Fruit fly (Drosophila melanogaster): ENCODE data around the gene CG7781.

CG7781 gene

DNA sequence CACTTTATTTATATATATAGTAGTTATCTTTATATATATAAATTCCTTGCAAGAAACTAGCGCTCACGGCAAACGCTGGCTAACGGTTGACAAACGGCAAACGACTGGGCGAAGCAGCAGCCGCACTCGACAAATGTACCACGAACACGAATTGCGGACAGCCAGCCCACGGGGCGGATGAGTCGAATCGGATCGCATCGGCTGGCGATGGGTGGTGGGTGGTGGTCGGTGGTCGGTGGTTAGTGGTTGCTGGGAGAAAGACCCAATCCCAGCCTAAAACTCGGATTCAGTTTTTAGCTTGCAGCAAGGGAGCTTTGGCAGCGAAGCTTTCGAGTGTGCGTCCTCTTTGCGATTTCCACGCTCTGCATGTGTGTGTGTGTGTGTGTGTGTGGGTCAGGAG lies at the start of gene CG7781:
Gene CG7781, minus strand, starts transcription at position 260 of the 400 bp plus-strand sequence.
- TF ChIP-seq eg (GFP tag; IDR thresholded peaks at IDR 0.05) = 0 out of 3 replicates have a peak, but pooled peaks have one; percentile 13
- TF ChIP-seq cyc (GFP tag; optimal IDR thresholded peaks at IDR 0.05) = no peak
- TF ChIP-seq CG8119 (GFP tag; IDR thresholded peaks at IDR 0.05) = 0 out of 3 replicates have a peak, but pooled peaks have one; percentile 13
- no peak for TF ChIP-seq CG7368 (GFP tag; optimal IDR thresholded peaks at IDR 0.05)
- peak; percentile 37; the same call in 1 of the 2 replicates for TF ChIP-seq CG15336 (GFP tag; IDR thresholded peaks at IDR 0.05)

DNA sequence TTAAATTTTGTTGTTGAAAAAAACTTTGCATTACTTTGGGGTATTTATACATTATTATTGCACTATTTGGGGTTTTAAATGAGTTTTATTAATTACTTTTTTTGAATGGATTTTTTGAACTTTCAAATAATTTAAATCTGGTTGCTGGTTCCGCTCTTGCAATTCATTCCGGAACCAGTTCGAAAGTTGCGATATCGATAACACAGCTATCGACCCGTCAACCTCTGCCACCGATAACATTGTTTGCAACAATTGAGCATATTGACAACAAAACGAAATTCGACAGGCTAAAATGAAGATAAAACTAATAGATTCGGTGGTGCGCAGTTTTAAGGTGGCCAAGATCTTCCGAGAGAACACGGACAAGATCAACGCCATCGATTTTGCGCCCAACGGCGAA lies 49.0 kb upstream of the CG7781 start, which contains the start of gene Wdr82:
Gene Wdr82, plus strand, starts transcription at position 227 of the 400 bp plus-strand sequence.
- no peak for TF ChIP-seq Smox (GFP tag; optimal IDR thresholded peaks at IDR 0.05)
- no peak for TF ChIP-seq CG15336 (GFP tag; IDR thresholded peaks at IDR 0.05)
- peak; percentile 82 for TF ChIP-seq svp (GFP tag)
- peak; percentile 3 for TF ChIP-seq Eip78C (GFP tag)
- peak; percentile 70 for TF ChIP-seq dsx (GFP tag; optimal IDR thresholded peaks at IDR 0.05; ENCODE audit: poor library complexity, severe bottlenecking)
- TF ChIP-seq CG6808 (GFP tag; optimal IDR thresholded peaks at IDR 0.05) = no peak

DNA sequence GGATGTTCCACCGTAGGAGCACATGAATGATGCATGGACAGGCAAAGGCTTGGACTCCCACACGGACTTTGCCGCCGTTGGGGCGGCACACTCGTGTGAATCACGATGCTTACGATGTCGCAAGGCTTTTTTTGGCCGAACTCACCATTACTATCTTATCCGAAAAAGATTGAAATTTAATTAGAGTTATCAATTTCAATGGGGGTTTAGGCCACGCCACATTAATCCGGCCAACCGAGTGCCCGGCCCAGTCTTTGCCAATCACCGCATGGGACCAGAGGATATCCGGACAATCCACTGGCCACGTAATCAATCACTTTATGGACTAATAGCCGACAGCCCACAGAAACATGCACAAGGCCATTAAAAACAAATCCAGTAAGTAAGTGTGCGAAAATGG lies 47.0 kb upstream of the CG7781 start:
- TF ChIP-seq vri (GFP tag; optimal IDR thresholded peaks at IDR 0.05) = peak; percentile 6
- no peak for TF ChIP-seq CG9139 (GFP tag; optimal IDR thresholded peaks at IDR 0.05)

DNA sequence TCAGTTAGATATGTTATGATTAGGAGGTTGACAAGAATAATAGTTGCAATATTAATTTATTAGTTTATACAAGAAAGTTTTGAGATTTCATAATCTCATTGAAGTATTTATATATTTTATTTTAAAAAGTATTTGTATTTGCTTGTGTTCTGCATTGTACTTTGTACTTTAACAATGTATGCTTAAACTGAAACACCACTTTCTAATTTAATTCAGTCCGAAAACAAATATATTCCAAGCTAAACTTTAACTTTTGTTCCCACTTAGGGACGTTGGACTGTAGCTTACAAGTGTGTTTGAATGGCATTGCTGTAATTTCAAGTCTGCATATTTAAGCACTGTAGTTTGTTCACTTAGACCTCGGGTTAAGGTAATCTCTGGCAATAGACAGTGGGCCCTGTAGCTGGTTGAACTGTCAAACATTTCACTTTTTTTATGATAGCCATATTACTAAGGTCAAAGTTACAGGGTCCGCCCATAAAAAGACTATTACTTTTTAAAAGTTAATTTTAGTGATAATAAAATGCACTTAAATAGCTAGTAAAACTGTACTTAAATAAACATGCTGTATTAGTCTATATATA lies 46.2 kb upstream of the CG7781 start:
- TF ChIP-seq CG6808 (GFP tag; optimal IDR thresholded peaks at IDR 0.05) (no peak), Sox14 (GFP tag; optimal IDR thresholded peaks at IDR 0.05) (no peak), CG32006 (GFP tag; optimal IDR thresholded peaks at IDR 0.05) (peak; percentile 56), CG15336 (GFP tag; IDR thresholded peaks at IDR 0.05) (peak; percentile 48), fkh (GFP tag; optimal IDR thresholded peaks at IDR 0.05) (no peak), dsx (GFP tag; optimal IDR thresholded peaks at IDR 0.05; ENCODE audit: poor library complexity, severe bottlenecking) (peak; percentile 15), acj6 (GFP tag; optimal IDR thresholded peaks at IDR 0.05) (peak; percentile 40), CG10631 (GFP tag; optimal IDR thresholded peaks at IDR 0.05) (no peak), CG4318 (GFP tag; optimal IDR thresholded peaks at IDR 0.05) (no peak), achi (GFP tag; optimal IDR thresholded peaks at IDR 0.05) (peak; percentile 39), Eip78C (GFP tag) (peak; percentile 61), Sox15 (GFP tag; optimal IDR thresholded peaks at IDR 0.05) (no peak), CG6276 (GFP tag; optimal IDR thresholded peaks at IDR 0.05) (peak; percentile 14), CG8119 (GFP tag; IDR thresholded peaks at IDR 0.05) (peak; percentile 41; the same call in 1 of the 3 replicates), CG6792 (GFP tag; optimal IDR thresholded peaks at IDR 0.05) (no peak), OdsH (GFP tag; optimal IDR thresholded peaks at IDR 0.05) (peak; percentile 16)

DNA sequence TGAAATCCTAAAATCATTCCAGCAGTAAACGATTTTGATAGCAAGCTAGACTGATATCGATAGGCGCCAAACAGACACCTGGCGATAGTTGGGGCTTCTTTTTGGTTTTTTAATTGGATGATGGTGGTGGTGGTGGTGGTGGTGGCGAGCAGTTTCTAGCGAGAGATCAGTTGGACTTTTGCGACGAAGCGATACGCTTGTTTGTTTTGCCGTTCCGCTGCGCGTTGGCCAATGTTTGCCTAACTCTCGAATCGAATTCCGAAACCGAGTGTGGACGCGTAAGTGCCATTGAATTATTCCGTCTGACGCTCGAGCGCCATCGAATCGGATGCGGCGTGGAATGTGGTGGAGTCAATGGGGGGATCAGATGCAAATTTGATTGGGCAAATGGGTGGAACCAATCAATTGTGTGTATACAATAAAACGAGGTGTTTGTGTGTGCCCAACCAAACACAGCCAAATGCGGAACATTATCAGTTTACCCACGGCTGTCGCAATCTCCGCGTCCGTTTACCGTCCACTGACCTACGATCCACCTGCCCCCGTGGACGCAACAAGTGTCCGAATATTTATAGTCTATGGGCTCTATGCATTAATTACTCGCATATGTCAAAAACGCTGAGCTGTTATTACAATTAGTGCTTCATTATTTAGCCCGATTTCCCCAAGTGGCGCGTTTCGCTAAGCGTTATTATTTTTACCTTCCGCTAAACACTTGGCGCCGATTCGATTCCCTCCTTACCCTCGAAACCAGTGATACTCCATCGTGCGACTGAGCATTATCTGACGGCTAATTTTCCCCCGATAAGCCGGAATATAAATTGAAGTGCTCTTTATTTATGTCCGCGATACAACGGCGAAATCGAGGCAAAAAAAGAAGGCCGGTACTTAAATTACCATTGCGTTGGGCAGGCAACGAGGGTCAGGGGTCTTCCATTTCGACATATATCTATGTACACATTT lies 45.4 kb upstream of the CG7781 start, which contains the start of gene CG17292:
Gene CG17292, plus strand, starts transcription at position 91 of the 963 bp plus-strand sequence.
- TF ChIP-seq dsx (GFP tag; optimal IDR thresholded peaks at IDR 0.05; ENCODE audit: poor library complexity, severe bottlenecking) = no peak
- no peak for TF ChIP-seq CG31627 (GFP tag; optimal IDR thresholded peaks at IDR 0.05)
- TF ChIP-seq CG1621 (tag; optimal IDR thresholded peaks at IDR 0.05) = peak; percentile 47
- TF ChIP-seq Met (GFP tag; optimal IDR thresholded peaks at IDR 0.05) = peak; percentile 9
- TF ChIP-seq CG34406 (GFP tag; optimal IDR thresholded peaks at IDR 0.05) = no peak
- TF ChIP-seq Sox102F (GFP tag; optimal IDR thresholded peaks at IDR 0.05) = no peak
- TF ChIP-seq Lpt (GFP tag; optimal IDR thresholded peaks at IDR 0.05) = peak; percentile 38
- no peak for TF ChIP-seq CG8319 (GFP tag; optimal IDR thresholded peaks at IDR 0.05)
- TF ChIP-seq CG6163 (GFP tag; IDR thresholded peaks at IDR 0.05) = peak; percentile 47; the same call in 1 of the 3 replicates
- TF ChIP-seq Eip93F (GFP tag; optimal IDR thresholded peaks at IDR 0.05) = no peak
- TF ChIP-seq Sox15 (GFP tag; optimal IDR thresholded peaks at IDR 0.05) = no peak
- peak; percentile 90 for TF ChIP-seq fkh (GFP tag; optimal IDR thresholded peaks at IDR 0.05)
- no peak for TF ChIP-seq vri (GFP tag; optimal IDR thresholded peaks at IDR 0.05)
- no peak for TF ChIP-seq CG3919 (GFP tag; optimal IDR thresholded peaks at IDR 0.05)
- no peak for TF ChIP-seq OdsH (GFP tag; optimal IDR thresholded peaks at IDR 0.05)
- no peak for TF ChIP-seq CG11902 (GFP tag; optimal IDR thresholded peaks at IDR 0.05)
- TF ChIP-seq CG6808 (GFP tag; optimal IDR thresholded peaks at IDR 0.05) = no peak
- TF ChIP-seq svp (GFP tag) = peak; percentile 96
- TF ChIP-seq ss (GFP tag; optimal IDR thresholded peaks at IDR 0.05) = no peak
- TF ChIP-seq CG8119 (GFP tag; IDR thresholded peaks at IDR 0.05) = no peak; the same call in 2 of the 3 replicates
- no peak for TF ChIP-seq esn (GFP tag; optimal IDR thresholded peaks at IDR 0.05)
- peak; percentile 46 for TF ChIP-seq CG16779 (tag; optimal IDR thresholded peaks at IDR 0.05)
- peak; percentile 16 for TF ChIP-seq CG6276 (GFP tag; optimal IDR thresholded peaks at IDR 0.05)
- TF ChIP-seq Hr4 (GFP tag; optimal IDR thresholded peaks at IDR 0.05) = no peak
- peak; percentile 35 for TF ChIP-seq achi (GFP tag; optimal IDR thresholded peaks at IDR 0.05)
- peak; percentile 71; the same call in 2 of the 3 replicates for TF ChIP-seq eg (GFP tag; IDR thresholded peaks at IDR 0.05)

All from whole organism, prepupa.